Worm (Caenorhabditis elegans): ENCODE measurements around the gene C44C10.11.
A peak's percentile ranks its signal among the peaks of the same experiment; 100 is the strongest.

Gene C44C10.11

DNA sequence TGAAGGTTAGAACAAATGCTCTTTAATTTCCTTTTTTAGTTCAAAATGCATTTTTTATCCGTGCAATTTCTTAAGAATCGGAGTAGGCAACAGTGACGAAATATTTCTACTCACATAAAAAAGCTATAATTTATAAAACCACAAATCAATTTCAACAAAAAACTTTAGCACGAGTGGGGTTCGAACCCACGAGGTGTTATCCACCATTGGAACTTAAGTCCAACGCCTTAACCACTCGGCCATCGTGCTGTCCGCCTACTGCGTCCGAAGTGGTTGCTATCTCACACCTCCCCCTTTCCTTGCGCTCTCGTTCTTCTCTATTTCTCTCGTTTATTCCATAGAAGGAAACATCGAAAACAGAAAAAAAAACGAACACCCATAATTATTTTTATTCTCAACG is 47.5 kb upstream of the C44C10.11 start (continued):
- TF ChIP-seq lin-35 (GFP tag; optimal IDR thresholded peaks at IDR 0.05) (peak in 1 of 2 experiments; percentile 27), dsc-1 (tag; optimal IDR thresholded peaks at IDR 0.05) (peak; percentile 77), fkh-10 (GFP tag; optimal IDR thresholded peaks at IDR 0.05) (peak; percentile 14), nhr-47 (tag; optimal IDR thresholded peaks at IDR 0.05) (peak; percentile 79), fkh-8 (tag; optimal IDR thresholded peaks at IDR 0.05) (peak; percentile 68), nhr-20 (tag; optimal IDR thresholded peaks at IDR 0.05) (peak; percentile 72), ztf-4 (tag; optimal IDR thresholded peaks at IDR 0.05) (peak; percentile 26), elt-2 (tag; optimal IDR thresholded peaks at IDR 0.05) (peak; percentile 42), lsy-2 (tag; optimal IDR thresholded peaks at IDR 0.05) (peak; percentile 51 to 56), zip-4 (GFP tag; optimal IDR thresholded peaks at IDR 0.05) (no peak), aly-2 (tag; optimal IDR thresholded peaks at IDR 0.05) (no peak), mab-9 (GFP tag; IDR thresholded peaks at IDR 0.05) (no peak), efl-1 (optimal IDR thresholded peaks at IDR 0.05) (peak in 1 of 2 experiments; percentile 17), efl-1 (GFP tag; optimal IDR thresholded peaks at IDR 0.05 in 1 of 2) (peak in 1 of 2 experiments; percentile 80), C16A3.4 (tag; optimal IDR thresholded peaks at IDR 0.05) (peak; percentile 65), nhr-19 (GFP tag; conservative IDR thresholded peaks at IDR 0.05) (peak; percentile 60), sptf-1 (tag; optimal IDR thresholded peaks at IDR 0.05) (no peak), nhr-90 (tag; optimal IDR thresholded peaks at IDR 0.05; ENCODE audit: poor library complexity) (peak; percentile 69), jun-1 (tag; optimal IDR thresholded peaks at IDR 0.05) (peak; percentile 65), mep-1 (tag; optimal IDR thresholded peaks at IDR 0.05) (peak; percentile 57), aha-1 (tag; optimal IDR thresholded peaks at IDR 0.05) (no peak), mdl-1 (tag; optimal IDR thresholded peaks at IDR 0.05) (peak in 1 of 2 experiments; percentile 59), ceh-82 (tag; optimal IDR thresholded peaks at IDR 0.05) (peak; percentile 27 to 69 (median 61)), rnt-1 (tag; optimal IDR thresholded peaks at IDR 0.05) (peak; percentile 26), pqm-1 (tag; optimal IDR thresholded peaks at IDR 0.05) (no peak), nhr-85 (tag) (peak; percentile 69), egl-27 (tag; optimal IDR thresholded peaks at IDR 0.05) (peak in 1 of 2 experiments; percentile 3), ets-5 (GFP tag; IDR thresholded peaks at IDR 0.05) (no peak), pax-3 (tag; optimal IDR thresholded peaks at IDR 0.05) (peak; percentile 36), snu-23 (GFP tag; optimal IDR thresholded peaks at IDR 0.05) (peak; percentile 83), hpl-2 (GFP tag; optimal IDR thresholded peaks at IDR 0.05) (no peak), lin-14 (GFP tag; optimal IDR thresholded peaks at IDR 0.05) (peak; percentile 75), nhr-84 (tag; optimal IDR thresholded peaks at IDR 0.05) (no peak), fkh-4 (tag; optimal IDR thresholded peaks at IDR 0.05; ENCODE audit: borderline replicate concordance) (no peak), nhr-71 (tag; optimal IDR thresholded peaks at IDR 0.05) (peak; percentile 77), nhr-76 (tag; optimal IDR thresholded peaks at IDR 0.05) (no peak), ceh-63 (GFP tag; optimal IDR thresholded peaks at IDR 0.05) (no peak), alr-1 (tag; optimal IDR thresholded peaks at IDR 0.05; ENCODE audit: borderline replicate concordance) (no peak), swsn-7 (tag; optimal IDR thresholded peaks at IDR 0.05) (peak; percentile 69), unc-130 (tag; optimal IDR thresholded peaks at IDR 0.05) (peak; percentile 30), tbx-2 (tag; optimal IDR thresholded peaks at IDR 0.05) (peak; percentile 29), unc-86 (tag; optimal IDR thresholded peaks at IDR 0.05) (peak; percentile 37), ces-1 (GFP tag; optimal IDR thresholded peaks at IDR 0.05) (no peak), tlp-1 (tag; optimal IDR thresholded peaks at IDR 0.05) (no peak), hlh-17 (GFP tag; optimal IDR thresholded peaks at IDR 0.05; ENCODE audit: borderline replicate concordance) (no peak), grh-1 (GFP tag; IDR thresholded peaks at IDR 0.05) (no peak)
